Fruit fly (Drosophila melanogaster) S2 (cell line): ENCODE measurements around the gene Reck.

ENCODE experiments used
- CG8478 ChIP-seq: fragments of >200 bp; optimal IDR thresholded peaks from 2 replicates; lab custom pipeline; 2018
- CTCF ChIP-seq, 2 experiments: fragments of >200 bp; optimal IDR thresholded peaks; 2 replicates each; lab custom pipeline; 2018

DNA sequence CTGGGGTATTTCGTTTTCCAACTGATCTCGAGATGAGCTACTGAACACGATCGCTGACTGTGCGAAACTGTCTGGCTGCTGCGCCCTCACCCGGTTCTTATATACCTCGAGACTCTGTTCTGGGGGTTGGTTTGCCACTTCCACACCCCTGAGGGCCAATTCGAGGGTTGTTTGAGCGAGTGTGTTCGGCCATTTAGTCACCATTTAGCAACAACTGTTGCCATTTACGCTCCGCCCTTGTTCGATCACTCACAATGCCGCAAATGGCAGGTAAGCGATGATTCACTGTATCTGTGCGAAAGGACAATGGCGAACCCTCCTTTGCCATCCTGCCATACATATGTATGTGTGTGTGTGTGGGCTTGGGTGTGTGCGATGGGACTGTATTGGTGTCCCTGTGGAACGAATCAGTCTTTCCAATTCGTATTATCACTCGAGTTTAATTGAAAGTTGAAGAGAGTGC, 30.0 kb upstream of the Reck start, which contains the start of gene ind:
- TF ChIP-seq CG8478 (lab: Kevin White, UChicago) (no peak), CTCF (optimal IDR thresholded peaks at IDR 0.05; lab: Kevin White, UChicago) (no peak)
